Fruit fly (Drosophila melanogaster): ENCODE data around the gene CG12684.

The CG12684 gene

DNA sequence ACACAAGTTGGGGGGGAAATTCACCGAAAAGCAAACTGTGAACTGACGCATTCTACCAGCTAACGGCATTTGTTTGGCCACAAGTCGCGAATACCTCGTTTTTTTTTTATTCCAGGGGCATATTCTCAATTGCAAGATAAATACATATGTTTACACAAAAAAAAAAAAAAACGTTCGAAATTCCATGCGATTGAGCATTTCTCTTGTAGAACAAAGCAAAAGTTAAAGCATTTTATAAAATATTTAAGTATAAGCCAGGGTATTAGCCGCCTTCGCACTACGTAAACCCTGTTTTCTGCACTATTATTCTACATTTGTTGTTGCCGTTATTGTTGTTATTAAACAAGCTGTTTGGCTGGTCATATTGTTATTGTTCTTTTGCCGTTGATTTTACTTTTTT lies 42.6 kb upstream of the CG12684 start (continued):
- TF ChIP-seq CG13775 (GFP tag; optimal IDR thresholded peaks at IDR 0.05) (no peak), Ets97D (GFP tag; optimal IDR thresholded peaks at IDR 0.05) (no peak), Atf3 (GFP tag; optimal IDR thresholded peaks at IDR 0.05) (no peak), B-H1 (GFP tag; IDR thresholded peaks at IDR 0.05) (no peak), CTCF (GFP tag; optimal IDR thresholded peaks at IDR 0.05) (no peak), grn (GFP tag; optimal IDR thresholded peaks at IDR 0.05) (no peak), psq (GFP tag; optimal IDR thresholded peaks at IDR 0.05) (no peak), nmo (GFP tag; optimal IDR thresholded peaks at IDR 0.05) (no peak), tll (GFP tag; optimal IDR thresholded peaks at IDR 0.05) (no peak), dimm (GFP tag; IDR thresholded peaks at IDR 0.05) (no peak), jing (GFP tag; optimal IDR thresholded peaks at IDR 0.05) (no peak), Oaz (GFP tag; IDR thresholded peaks at IDR 0.05) (no peak), seq (GFP tag; IDR thresholded peaks at IDR 0.05) (peak; percentile 59), oc (tag; optimal IDR thresholded peaks at IDR 0.05) (no peak), CG5245 (GFP tag; optimal IDR thresholded peaks at IDR 0.05) (no peak), CG17186 (GFP tag; optimal IDR thresholded peaks at IDR 0.05) (no peak), pita (GFP tag; optimal IDR thresholded peaks at IDR 0.05) (no peak), CG8281 (tag; optimal IDR thresholded peaks at IDR 0.05) (no peak), CG33557 (GFP tag; optimal IDR thresholded peaks at IDR 0.05) (no peak), fru (optimal IDR thresholded peaks at IDR 0.05) (no peak), CG9727 (GFP tag; optimal IDR thresholded peaks at IDR 0.05) (peak; percentile 18), Poxn (GFP tag; IDR thresholded peaks at IDR 0.05) (no peak), CG31365 (tag; optimal IDR thresholded peaks at IDR 0.05) (no peak), CG10321 (GFP tag; IDR thresholded peaks at IDR 0.05) (no peak), CG42726 (GFP tag; IDR thresholded peaks at IDR 0.05; ENCODE audit: partially characterized antibody) (no peak), CG12299 (tag; optimal IDR thresholded peaks at IDR 0.05) (no peak), CG4617 (GFP tag; optimal IDR thresholded peaks at IDR 0.05; ENCODE audit: borderline replicate concordance) (no peak), CG18262 (tag; optimal IDR thresholded peaks at IDR 0.05) (no peak), CG7963 (GFP tag; IDR thresholded peaks at IDR 0.05; ENCODE audit: partially characterized antibody) (no peak), mirr (GFP tag; optimal IDR thresholded peaks at IDR 0.05) (no peak), Meics (GFP tag; optimal IDR thresholded peaks at IDR 0.05) (peak; percentile 41), bowl (GFP tag; IDR thresholded peaks at IDR 0.05) (no peak), CG12391 (tag; optimal IDR thresholded peaks at IDR 0.05) (peak; percentile 2), CG4820 (GFP tag; optimal IDR thresholded peaks at IDR 0.05) (no peak), C15 (GFP tag; IDR thresholded peaks at IDR 0.05) (no peak), D19B (GFP tag; optimal IDR thresholded peaks at IDR 0.05) (peak; percentile 85), aop (GFP tag; IDR thresholded peaks at IDR 0.05) (no peak), CG6654 (GFP tag; optimal IDR thresholded peaks at IDR 0.05) (no peak), Xbp1 (GFP tag; optimal IDR thresholded peaks at IDR 0.05) (peak; percentile 13), CG11398 (GFP tag; optimal IDR thresholded peaks at IDR 0.05) (no peak), ase (GFP tag; IDR thresholded peaks at IDR 0.05) (no peak), z (GFP tag; IDR thresholded peaks at IDR 0.05) (no peak), CG14965 (GFP tag; optimal IDR thresholded peaks at IDR 0.05; ENCODE audit: borderline replicate concordance) (no peak), gcm (GFP tag; optimal IDR thresholded peaks at IDR 0.05) (no peak), CG12155 (GFP tag; optimal IDR thresholded peaks at IDR 0.05) (no peak), vnd (GFP tag; IDR thresholded peaks at IDR 0.05; ENCODE audit: partially characterized antibody) (no peak), CG6272 (GFP tag; IDR thresholded peaks at IDR 0.05) (no peak), Nf-YC (tag; optimal IDR thresholded peaks at IDR 0.05) (no peak), mld (GFP tag; IDR thresholded peaks at IDR 0.05; ENCODE audit: partially characterized antibody) (no peak), Dfd (GFP tag; optimal IDR thresholded peaks at IDR 0.05) (no peak), gce (GFP tag; IDR thresholded peaks at IDR 0.05) (no peak), CG34422 (GFP tag; IDR thresholded peaks at IDR 0.05) (no peak), CG34224 (GFP tag; IDR thresholded peaks at IDR 0.05; ENCODE audit: partially characterized antibody) (no peak)

All from whole organism, embryonic.